Worm (Caenorhabditis elegans) whole organism, L4 larva: Measurements from ENCODE around the gene F55A11.8.

Source experiments
- D1046.2 ChIP-seq: fragments of 200-800 bp; sonication (Bioruptor generic); IDR thresholded peaks from 2 replicates; pipeline ENCODE4 v1.3.6; 2022; ENCODE audit warnings: missing genetic modification characterization, missing compliant biosample characterization
- F10B5.3 ChIP-seq: sonication (generic microtip); optimal IDR thresholded peaks from 2 replicates; lab custom pipeline; 2016; ENCODE audit warnings: mild to moderate bottlenecking, missing genetic modification characterization, missing compliant biosample characterization
- F26F4.8 ChIP-seq: fragments of 200-800 bp; sonication (Bioruptor generic); conservative IDR thresholded peaks from 2 replicates; pipeline ENCODE4 v1.3.6; 2022; ENCODE audit warnings: missing genetic modification characterization, missing compliant biosample characterization
- F44E2.7 ChIP-seq: fragments of 200-800 bp; sonication (Bioruptor generic); IDR thresholded peaks from 2 replicates; pipeline ENCODE4 v2.1.2; 2022; ENCODE audit warnings: missing genetic modification characterization, missing compliant biosample characterization
- F49E8.2 ChIP-seq: sonication (generic microtip); optimal IDR thresholded peaks from 2 replicates; lab custom pipeline; 2016; ENCODE audit warnings: missing compliant biosample characterization, mild to moderate bottlenecking, missing genetic modification characterization, borderline replicate concordance
- R02D3.7 ChIP-seq: fragments of 150-350 bp; sonication (generic microtip); optimal IDR thresholded peaks from 3 replicates; lab custom pipeline; 2014; ENCODE audit warnings: missing biosample characterization, missing genetic modification characterization
- T26A8.4 ChIP-seq: fragments of 200-800 bp; sonication (Bioruptor generic); IDR thresholded peaks from 2 replicates; pipeline ENCODE4 v1.3.6; 2022; ENCODE audit warnings: missing genetic modification characterization, missing compliant biosample characterization
- Y105C5A.15 ChIP-seq: fragments of 200-800 bp; sonication (Bioruptor generic); IDR thresholded peaks from 2 replicates; pipeline ENCODE4 v1.3.6; 2022; ENCODE audit warnings: missing genetic modification characterization, missing compliant biosample characterization
- Y5F2A.4 ChIP-seq: fragments of 200-800 bp; sonication (Bioruptor generic); optimal IDR thresholded peaks from 2 replicates; lab custom pipeline; 2018; ENCODE audit warnings: mild to moderate bottlenecking, missing genetic modification characterization, missing compliant biosample characterization
- Y75B8A.6 ChIP-seq: fragments of 200-800 bp; sonication (Bioruptor generic); IDR thresholded peaks from 2 replicates; pipeline ENCODE4 v1.3.6; 2022; ENCODE audit warnings: missing genetic modification reagents, missing genetic modification characterization, missing compliant biosample characterization
- ZK337.2 ChIP-seq: fragments of 200-800 bp; sonication (Bioruptor generic); IDR thresholded peaks from 2 replicates; pipeline ENCODE4 v1.3.6; 2022; ENCODE audit warnings: missing genetic modification reagents, missing genetic modification characterization, missing compliant biosample characterization
- ZK546.5 ChIP-seq, 2 experiments: sonication (generic microtip); optimal IDR thresholded peaks; 2 replicates each; lab custom pipeline; 2017; ENCODE audit warnings: missing biosample characterization in 2 of 2, missing genetic modification characterization in 2 of 2
- aly-2 ChIP-seq: sonication (generic microtip); optimal IDR thresholded peaks from 2 replicates; lab custom pipeline; 2018; ENCODE audit warnings: missing biosample characterization, missing genetic modification characterization
- arid-1 ChIP-seq: fragments of 200-800 bp; sonication (Bioruptor generic); conservative IDR thresholded peaks from 2 replicates; pipeline ENCODE4 v1.3.6; 2022; ENCODE audit warnings: missing genetic modification reagents, missing genetic modification characterization, missing compliant biosample characterization
- ceh-32 ChIP-seq: sonication (generic microtip); optimal IDR thresholded peaks from 2 replicates; lab custom pipeline; 2016; ENCODE audit warnings: mild to moderate bottlenecking, missing genetic modification characterization, missing compliant biosample characterization; ENCODE audit not compliant: poor library complexity
- cey-2 ChIP-seq: sonication (generic microtip); optimal IDR thresholded peaks from 3 replicates; lab custom pipeline; 2017; ENCODE audit warnings: missing genetic modification characterization, mild to moderate bottlenecking, missing compliant biosample characterization, antibody characterized with exemption, borderline replicate concordance; ENCODE audit not compliant: insufficient read depth
- daf-19 ChIP-seq: fragments of 200-800 bp; sonication (Bioruptor generic); conservative IDR thresholded peaks from 2 replicates; pipeline ENCODE4 v1.3.6; 2022; ENCODE audit warnings: missing genetic modification characterization, missing compliant biosample characterization
- dmd-6 ChIP-seq: fragments of 200-800 bp; sonication (Bioruptor generic); IDR thresholded peaks from 2 replicates; pipeline ENCODE4 v1.3.6; 2022; ENCODE audit warnings: missing genetic modification reagents, missing genetic modification characterization, missing compliant biosample characterization
- dmd-9 ChIP-seq: fragments of 200-800 bp; sonication (Bioruptor generic); IDR thresholded peaks from 2 replicates; pipeline ENCODE4 v1.3.6; 2022; ENCODE audit warnings: missing genetic modification reagents, missing genetic modification characterization, missing compliant biosample characterization
- duxl-1 ChIP-seq: sonication (generic microtip); optimal IDR thresholded peaks from 2 replicates; lab custom pipeline; 2016; ENCODE audit warnings: mild to moderate bottlenecking, missing genetic modification characterization, moderate library complexity, missing compliant biosample characterization; ENCODE audit not compliant: poor library complexity
- dve-1 ChIP-seq: sonication (generic microtip); optimal IDR thresholded peaks from 2 replicates; lab custom pipeline; 2017; ENCODE audit warnings: antibody characterized with exemption, mild to moderate bottlenecking, missing genetic modification characterization, missing compliant biosample characterization; ENCODE audit not compliant: insufficient read depth
- egl-27 ChIP-seq: sonication (generic microtip); optimal IDR thresholded peaks from 3 replicates; lab custom pipeline; 2017; ENCODE audit warnings: missing biosample characterization, missing genetic modification reagents, missing genetic modification characterization
- fkh-10 ChIP-seq: fragments of 150-350 bp; optimal IDR thresholded peaks from 2 replicates; lab custom pipeline; 2014; ENCODE audit warnings: missing biosample characterization, missing genetic modification reagents, missing genetic modification characterization
- hlh-11 ChIP-seq: fragments of 200-800 bp; sonication (Bioruptor generic); optimal IDR thresholded peaks from 2 replicates; lab custom pipeline; 2018; ENCODE audit warnings: mild to moderate bottlenecking, missing genetic modification characterization, missing compliant biosample characterization
- hlh-30 ChIP-seq: sonication (generic microtip); optimal IDR thresholded peaks from 2 replicates; lab custom pipeline; 2017; ENCODE audit warnings: antibody characterized with exemption, mild to moderate bottlenecking, missing genetic modification characterization, missing compliant biosample characterization; ENCODE audit not compliant: insufficient read depth
- hmg-1.1 ChIP-seq: fragments of 200-800 bp; sonication (Bioruptor generic); IDR thresholded peaks from 2 replicates; pipeline ENCODE4 v1.3.6; 2022; ENCODE audit warnings: missing genetic modification reagents, missing genetic modification characterization, missing compliant biosample characterization
- lin-38 ChIP-seq: fragments of 200-800 bp; sonication (Bioruptor generic); IDR thresholded peaks from 2 replicates; pipeline ENCODE4 v1.3.6; 2022; ENCODE audit warnings: missing genetic modification reagents, missing genetic modification characterization, missing compliant biosample characterization
- madf-5 ChIP-seq, 2 experiments: fragments of 200-800 bp; sonication (Bioruptor generic); IDR thresholded peaks; 2 replicates each; pipeline ENCODE4 v1.3.6; 2022; ENCODE audit warnings: missing compliant biosample characterization in 2 of 2, missing genetic modification characterization in 2 of 2
- madf-9 ChIP-seq: fragments of 200-800 bp; sonication (Bioruptor generic); conservative IDR thresholded peaks from 2 replicates; pipeline ENCODE4 v1.3.6; 2022; ENCODE audit warnings: missing genetic modification reagents, missing genetic modification characterization, missing compliant biosample characterization
- mdl-1 ChIP-seq, 2 experiments: fragments of 150-350 bp in 1 of 2; sonication (generic microtip) in 1 of 2; optimal IDR thresholded peaks; 2 replicates each; lab custom pipeline; 2014 to 2017; ENCODE audit warnings: missing biosample characterization in 2 of 2, missing genetic modification characterization in 2 of 2
- mep-1 ChIP-seq: fragments of 150-350 bp; sonication (generic microtip); optimal IDR thresholded peaks from 3 replicates; lab custom pipeline; 2014; ENCODE audit warnings: missing biosample characterization, missing genetic modification characterization
- mxl-2 ChIP-seq: fragments of 200-800 bp; sonication (Bioruptor generic); conservative IDR thresholded peaks from 2 replicates; pipeline ENCODE4 v1.3.6; 2022; ENCODE audit warnings: missing genetic modification reagents, missing genetic modification characterization, missing compliant biosample characterization
- nhr-10 ChIP-seq: fragments of 150-350 bp; optimal IDR thresholded peaks from 2 replicates; lab custom pipeline; 2014; ENCODE audit warnings: missing biosample characterization, missing genetic modification characterization
- nhr-111 ChIP-seq: fragments of 200-800 bp; sonication (Bioruptor generic); optimal IDR thresholded peaks from 2 replicates; lab custom pipeline; 2018; ENCODE audit warnings: mild to moderate bottlenecking, missing genetic modification characterization, missing compliant biosample characterization
- nhr-25 ChIP-seq: sonication (generic microtip); optimal IDR thresholded peaks from 2 replicates; lab custom pipeline; 2017; ENCODE audit warnings: missing genetic modification characterization, mild to moderate bottlenecking, missing compliant biosample characterization, antibody characterized with exemption, moderate library complexity, borderline replicate concordance; ENCODE audit not compliant: insufficient read depth
- nhr-28 ChIP-seq: fragments of 150-350 bp; optimal IDR thresholded peaks from 2 replicates; lab custom pipeline; 2014; ENCODE audit warnings: missing biosample characterization, missing genetic modification characterization
- nhr-42 ChIP-seq: fragments of 200-800 bp; sonication (Bioruptor generic); IDR thresholded peaks from 2 replicates; pipeline ENCODE4 v1.3.6; 2022; ENCODE audit warnings: missing genetic modification characterization, missing compliant biosample characterization
- nhr-48 ChIP-seq: sonication (generic microtip); optimal IDR thresholded peaks from 2 replicates; lab custom pipeline; 2016; ENCODE audit warnings: mild to moderate bottlenecking, missing genetic modification characterization, missing compliant biosample characterization
- nhr-6 ChIP-seq: fragments of 150-350 bp; optimal IDR thresholded peaks from 2 replicates; lab custom pipeline; 2014; ENCODE audit warnings: missing biosample characterization, missing genetic modification characterization
- pha-4 ChIP-seq, 2 experiments: fragments of 150-350 bp in 1 of 2; fragments of 200-800 bp in 1 of 2; sonication (Bioruptor generic) in 1 of 2; IDR thresholded peaks in 1 of 2; optimal IDR thresholded peaks in 1 of 2; 2 replicates each; pipeline versions ENCODE4 v1.3.6 to Lab custom; 2014 to 2022; ENCODE audit warnings: missing genetic modification characterization in 2 of 2, missing genetic modification reagents in 2 of 2, missing biosample characterization in 1 of 2, missing compliant biosample characterization in 1 of 2
- php-3 ChIP-seq: fragments of 200-800 bp; sonication (Bioruptor generic); IDR thresholded peaks from 2 replicates; pipeline ENCODE4 v1.3.6; 2022; ENCODE audit warnings: missing genetic modification reagents, missing genetic modification characterization, missing compliant biosample characterization
- spr-3 ChIP-seq: fragments of 200-800 bp; sonication (Bioruptor generic); optimal IDR thresholded peaks from 2 replicates; lab custom pipeline; 2018; ENCODE audit warnings: mild to moderate bottlenecking, missing genetic modification characterization, missing compliant biosample characterization
- tra-1 ChIP-seq: fragments of 200-800 bp; sonication (Bioruptor generic); IDR thresholded peaks from 2 replicates; pipeline ENCODE4 v1.3.6; 2022; ENCODE audit warnings: missing genetic modification reagents, missing genetic modification characterization, missing compliant biosample characterization
- vab-7 ChIP-seq: fragments of 200-800 bp; sonication (Bioruptor generic); IDR thresholded peaks from 2 replicates; pipeline ENCODE4 v1.3.6; 2022; ENCODE audit warnings: missing genetic modification reagents, missing genetic modification characterization, missing compliant biosample characterization
- zag-1 ChIP-seq: fragments of 150-350 bp; optimal IDR thresholded peaks from 2 replicates; lab custom pipeline; 2014; ENCODE audit warnings: missing biosample characterization, missing genetic modification characterization
- zfp-3 ChIP-seq: fragments of 200-800 bp; sonication (Bioruptor generic); conservative IDR thresholded peaks from 2 replicates; pipeline ENCODE4 v1.3.6; 2022; ENCODE audit warnings: missing genetic modification reagents, missing genetic modification characterization, missing compliant biosample characterization

Gene F55A11.8

ce11 chrV:11817263-11817726 lies 29.3 kb downstream of the F55A11.8 start (continued):
- TF ChIP-seq zfp-3 (GFP tag; lab: Robert Waterston, UW) (peak; percentile 91), dmd-9 (no peak), F26F4.8 (GFP tag; lab: Robert Waterston, UW) (no peak), dmd-6 (GFP tag; lab: Robert Waterston, UW) (peak; percentile 25; the same call in 1 of the 2 replicates), daf-19 (GFP tag; lab: Robert Waterston, UW) (no peak), hlh-11 (tag; lab: Kevin White, UChicago) (peak; percentile 4), Y5F2A.4 (GFP tag; lab: Kevin White, UChicago) (no peak), cey-2 (no peak), madf-5 (GFP tag; IDR thresholded peaks at IDR 0.05; lab: Robert Waterston, UW) (0 out of 4 replicates have a peak, but pooled peaks of 1 of the 2 experiments have one; percentile 29), vab-7 (GFP tag; lab: Robert Waterston, UW) (no peak), nhr-6 (tag; lab: Kevin White, UChicago) (no peak), F10B5.3 (tag; lab: Kevin White, UChicago) (no peak), T26A8.4 (GFP tag; lab: Robert Waterston, UW) (peak; percentile 74), mdl-1 (tag; optimal IDR thresholded peaks at IDR 0.05; lab: Kevin White, UChicago) (no peak), mxl-2 (GFP tag; lab: Robert Waterston, UW) (no peak), ZK546.5 (tag; optimal IDR thresholded peaks at IDR 0.05; lab: Kevin White, UChicago) (no peak), nhr-111 (no peak), mep-1 (tag; lab: Kevin White, UChicago) (peak; percentile 48), nhr-42 (GFP tag; lab: Robert Waterston, UW) (0 out of 2 replicates have a peak, but pooled peaks have one; percentile 72), duxl-1 (tag; lab: Kevin White, UChicago) (no peak), F49E8.2 (tag; lab: Kevin White, UChicago) (no peak), lin-38 (peak; percentile 63), fkh-10 (GFP tag; lab: Kevin White, UChicago) (no peak), Y105C5A.15 (GFP tag; lab: Robert Waterston, UW) (0 out of 2 replicates have a peak, but pooled peaks have one; percentile 59), madf-9 (GFP tag; lab: Robert Waterston, UW) (no peak), pha-4 (GFP tag; IDR thresholded peaks at IDR 0.05; lab: Robert Waterston, UW) (peak; percentile 72; the same call in 1 of the 2 replicates), pha-4 (tag; optimal IDR thresholded peaks at IDR 0.05; lab: Kevin White, UChicago) (no peak), arid-1 (peak; percentile 67), egl-27 (tag; lab: Kevin White, UChicago) (no peak), hmg-1.1 (GFP tag; lab: Robert Waterston, UW) (peak; percentile 24; the same call in 1 of the 2 replicates), Y75B8A.6 (GFP tag; lab: Robert Waterston, UW) (peak; percentile 7; the same call in 1 of the 2 replicates), php-3 (peak; percentile 58; the same call in 1 of the 2 replicates), tra-1 (GFP tag; lab: Robert Waterston, UW) (no peak), F44E2.7 (GFP tag; lab: Robert Waterston, UW) (0 out of 2 replicates have a peak, but pooled peaks have one; percentile 14), ZK337.2 (GFP tag; lab: Robert Waterston, UW) (no peak)

- TF ChIP-seq vab-7 (GFP tag; lab: Robert Waterston, UW) (no peak), nhr-42 (GFP tag; lab: Robert Waterston, UW) (peak; percentile 17; the same call in 1 of the 2 replicates), nhr-10 (tag; lab: Kevin White, UChicago) (no peak), nhr-48 (no peak), mxl-2 (GFP tag; lab: Robert Waterston, UW) (no peak), mep-1 (tag; lab: Kevin White, UChicago) (no peak), aly-2 (tag; lab: Kevin White, UChicago) (no peak), nhr-25 (tag; lab: Kevin White, UChicago) (no peak), nhr-28 (tag; lab: Kevin White, UChicago) (no peak), dve-1 (tag; lab: Kevin White, UChicago) (no peak), ceh-32 (no peak), spr-3 (GFP tag; lab: Kevin White, UChicago) (no peak), dmd-9 (no peak), D1046.2 (0 out of 2 replicates have a peak, but pooled peaks have one; percentile 11), Y75B8A.6 (GFP tag; lab: Robert Waterston, UW) (no peak), lin-38 (0 out of 2 replicates have a peak, but pooled peaks have one; percentile 15), pha-4 (GFP tag; IDR thresholded peaks at IDR 0.05; lab: Robert Waterston, UW) (0 out of 2 replicates have a peak, but pooled peaks have one; percentile 35), pha-4 (tag; optimal IDR thresholded peaks at IDR 0.05; lab: Kevin White, UChicago) (no peak), hlh-30 (tag; lab: Kevin White, UChicago) (no peak), R02D3.7 (tag; lab: Kevin White, UChicago) (no peak), zag-1 (tag; lab: Kevin White, UChicago) (no peak)
Observed at ce11 chrV:11818064-11818463, 30.1 kb downstream of the F55A11.8 start.
